Worm (Caenorhabditis elegans) whole organism, early embryonic: ENCODE results near the gene pals-32.

Experiments
- B0310.2 ChIP-seq: sonication (generic microtip); optimal IDR thresholded peaks from 2 replicates; lab custom pipeline; 2016; ENCODE audit warnings: mild to moderate bottlenecking, missing genetic modification characterization, missing compliant biosample characterization
- F13C5.2 ChIP-seq: sonication (generic microtip); optimal IDR thresholded peaks from 2 replicates; lab custom pipeline; 2017; ENCODE audit warnings: mild to moderate bottlenecking, missing genetic modification characterization, inconsistent platforms, missing compliant biosample characterization
- scrt-1 ChIP-seq: fragments of 200-800 bp; sonication (Bioruptor generic); IDR thresholded peaks from 2 replicates; pipeline ENCODE4 v1.3.6; 2022; ENCODE audit warnings: missing genetic modification characterization, missing compliant biosample characterization
- sea-1 ChIP-seq: fragments of 200-800 bp; sonication (Bioruptor generic); conservative IDR thresholded peaks from 2 replicates; pipeline ENCODE4 v1.3.6; 2022; ENCODE audit warnings: missing genetic modification characterization, missing compliant biosample characterization

- no peak for TF ChIP-seq F13C5.2 (tag; lab: Kevin White, UChicago)
- TF ChIP-seq scrt-1, result no peak
- TF ChIP-seq sea-1 (GFP tag; lab: Robert Waterston, UW), result no peak
- no peak for TF ChIP-seq B0310.2 (tag; lab: Kevin White, UChicago)
Observed at ce11 chrV:2879801-2880200, 16.6 kb upstream of the pals-32 start, which contains the start of gene str-39.
